Worm (Caenorhabditis elegans): Measurements from ENCODE around the gene gcy-36.

Gene gcy-36

DNA sequence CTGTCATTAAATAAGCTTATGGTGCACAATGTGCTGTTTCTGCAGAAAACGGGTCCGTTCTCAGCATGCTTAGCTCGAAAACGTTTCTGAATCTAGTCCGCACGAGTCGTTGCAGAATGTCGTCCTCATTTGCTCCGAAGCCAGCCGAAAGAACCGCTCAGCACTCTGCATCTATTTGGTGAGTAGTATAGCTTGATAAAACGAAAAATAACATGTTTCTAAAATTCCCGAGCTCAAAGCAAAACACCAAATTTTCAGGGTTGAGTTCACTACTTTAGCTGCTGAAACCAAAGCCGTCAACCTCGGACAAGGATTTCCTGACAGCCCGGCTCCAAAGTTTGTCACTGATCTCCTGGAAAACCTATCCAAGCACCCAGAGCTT is 37.1 kb upstream of the gcy-36 start, which contains the start of gene nkat-3:
TSS of gene nkat-3 (plus strand) at position 46 of the 382 bp plus-strand sequence.
- TF ChIP-seq egl-44 (GFP tag; IDR thresholded peaks at IDR 0.05) (no peak), nfya-2 (GFP tag; IDR thresholded peaks at IDR 0.05) (no peak), T07F8.4 (tag; optimal IDR thresholded peaks at IDR 0.05) (no peak), snpc-4 (GFP tag; optimal IDR thresholded peaks at IDR 0.05) (no peak), snpc-4 (tag; optimal IDR thresholded peaks at IDR 0.05) (no peak), hsf-1 (GFP tag; IDR thresholded peaks at IDR 0.05) (no peak), F37B4.10 (GFP tag; IDR thresholded peaks at IDR 0.05) (no peak)

DNA sequence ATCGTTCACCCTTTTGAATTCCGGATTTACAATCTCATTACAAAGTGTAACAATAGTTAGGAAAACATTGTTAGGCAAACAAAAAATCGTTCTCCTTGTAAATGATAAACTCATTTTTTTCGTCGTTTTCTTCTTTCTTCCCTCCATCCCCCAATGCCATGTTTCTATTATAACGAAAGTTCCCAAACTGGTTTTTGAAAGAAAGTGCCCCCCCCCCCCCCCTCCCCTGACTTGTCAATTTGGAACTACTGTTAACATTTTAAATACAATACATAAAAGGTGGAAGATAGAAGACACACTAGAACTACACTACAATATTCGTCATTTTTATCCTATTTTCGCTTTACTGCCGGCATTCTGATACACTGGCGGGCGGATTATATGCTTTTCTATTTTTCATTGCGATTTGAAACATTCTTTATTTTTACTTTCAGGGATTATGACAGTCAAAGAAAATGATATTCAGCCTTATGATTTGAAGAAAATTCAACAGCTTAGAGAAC is 32.5 kb upstream of the gcy-36 start, which contains the start of gene R03A10.5:
TSS of gene R03A10.5 (plus strand) at position 431 of the 503 bp plus-strand sequence.
- no peak for TF ChIP-seq bed-2 (GFP tag; IDR thresholded peaks at IDR 0.05)
- TF ChIP-seq B0035.1 (tag; optimal IDR thresholded peaks at IDR 0.05), result no peak
- TF ChIP-seq egrh-3 (GFP tag; IDR thresholded peaks at IDR 0.05), result 0 out of 2 replicates have a peak, but pooled peaks have one; percentile 23

DNA sequence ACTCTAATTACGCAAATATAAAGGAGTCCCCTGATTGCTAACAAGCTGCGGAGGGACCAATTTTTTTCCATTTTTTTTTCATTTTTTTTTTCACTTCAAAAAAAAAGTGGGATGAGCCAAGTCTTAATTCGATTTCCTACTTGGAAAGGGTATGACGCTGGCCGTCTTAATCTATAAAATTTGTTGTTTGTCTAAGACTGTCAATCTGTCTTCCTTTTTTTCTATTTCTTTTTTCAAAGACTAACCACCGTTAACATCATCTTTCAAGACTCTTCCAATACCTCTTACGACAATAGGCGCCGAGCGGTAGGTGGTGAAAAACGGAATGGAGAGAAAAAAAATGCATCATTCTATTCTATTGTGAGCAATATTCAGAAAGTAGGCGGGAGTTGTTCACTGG is 13.8 kb upstream of the gcy-36 start:
- TF ChIP-seq unc-130 (GFP tag; optimal IDR thresholded peaks at IDR 0.05), result no peak
- TF ChIP-seq hrde-1 (tag; optimal IDR thresholded peaks at IDR 0.05; ENCODE audit: borderline replicate concordance), result no peak

DNA sequence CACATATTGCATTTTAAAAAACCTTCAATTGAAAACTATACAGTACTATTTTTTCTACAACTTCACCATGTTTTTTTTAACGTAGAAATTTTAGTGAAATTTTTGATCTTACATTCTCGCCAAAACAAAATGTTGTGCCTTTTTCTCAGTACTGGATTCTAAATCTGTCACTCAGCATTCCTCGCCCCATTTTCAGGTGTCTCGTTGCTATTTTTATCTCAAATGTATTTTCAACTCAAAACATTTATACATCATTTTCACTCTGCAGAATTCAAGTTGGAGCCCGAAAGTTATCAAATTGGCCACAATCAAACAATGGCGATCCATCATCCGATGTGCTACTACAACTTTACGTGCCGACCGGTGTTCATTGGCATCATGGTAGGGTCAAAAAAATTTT is 12.8 kb upstream of the gcy-36 start, which contains the start of gene sprr-1:
TSS of gene sprr-1 (plus strand) at position 269 of the 400 bp plus-strand sequence.
- no peak for TF ChIP-seq mcd-1 (GFP tag; IDR thresholded peaks at IDR 0.05)

DNA sequence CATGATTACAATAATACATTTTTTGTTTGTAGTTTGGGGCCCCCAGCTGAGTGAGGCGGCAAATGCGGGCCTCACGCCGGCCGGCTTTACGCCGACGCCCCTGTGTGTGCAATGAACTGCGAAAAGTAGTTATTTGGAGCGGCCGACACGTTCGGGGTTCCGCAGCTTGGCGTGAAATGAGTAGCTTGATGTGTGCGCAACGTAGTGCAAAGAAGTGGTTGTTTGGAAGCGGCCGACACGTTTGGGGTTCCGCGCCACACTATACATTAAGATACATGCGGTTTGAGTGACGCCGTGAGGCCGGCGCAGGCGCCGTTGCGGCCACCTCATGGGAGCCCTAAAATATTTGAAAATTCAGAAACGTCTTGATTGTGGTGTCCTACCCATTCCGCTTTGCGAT is 10.2 kb upstream of the gcy-36 start:
- TF ChIP-seq zfh-2 (GFP tag; conservative IDR thresholded peaks at IDR 0.05) (peak; percentile 42; the same call in 1 of the 2 replicates), ZK185.1 (tag; optimal IDR thresholded peaks at IDR 0.05; ENCODE audit: poor library complexity, severe bottlenecking) (no peak), F55B11.4 (tag; optimal IDR thresholded peaks at IDR 0.05; ENCODE audit: borderline replicate concordance, insufficient read depth) (no peak), lsl-1 (GFP tag; optimal IDR thresholded peaks at IDR 0.05) (no peak), pbrm-1 (GFP tag; IDR thresholded peaks at IDR 0.05) (no peak), snpc-4 (GFP tag; optimal IDR thresholded peaks at IDR 0.05) (no peak), snpc-4 (tag; optimal IDR thresholded peaks at IDR 0.05) (peak in 2 of 4 experiments; percentile 81 to 87), snpc-1.1 (tag; optimal IDR thresholded peaks at IDR 0.05; ENCODE audit: insufficient read depth) (no peak), cebp-2 (GFP tag; IDR thresholded peaks at IDR 0.05) (no peak), mxl-1 (tag; optimal IDR thresholded peaks at IDR 0.05) (no peak), egrh-3 (GFP tag; IDR thresholded peaks at IDR 0.05) (no peak), rec-8 (tag; optimal IDR thresholded peaks at IDR 0.05) (no peak), lsy-27 (tag; optimal IDR thresholded peaks at IDR 0.05; ENCODE audit: borderline replicate concordance, insufficient read depth) (no peak)

DNA sequence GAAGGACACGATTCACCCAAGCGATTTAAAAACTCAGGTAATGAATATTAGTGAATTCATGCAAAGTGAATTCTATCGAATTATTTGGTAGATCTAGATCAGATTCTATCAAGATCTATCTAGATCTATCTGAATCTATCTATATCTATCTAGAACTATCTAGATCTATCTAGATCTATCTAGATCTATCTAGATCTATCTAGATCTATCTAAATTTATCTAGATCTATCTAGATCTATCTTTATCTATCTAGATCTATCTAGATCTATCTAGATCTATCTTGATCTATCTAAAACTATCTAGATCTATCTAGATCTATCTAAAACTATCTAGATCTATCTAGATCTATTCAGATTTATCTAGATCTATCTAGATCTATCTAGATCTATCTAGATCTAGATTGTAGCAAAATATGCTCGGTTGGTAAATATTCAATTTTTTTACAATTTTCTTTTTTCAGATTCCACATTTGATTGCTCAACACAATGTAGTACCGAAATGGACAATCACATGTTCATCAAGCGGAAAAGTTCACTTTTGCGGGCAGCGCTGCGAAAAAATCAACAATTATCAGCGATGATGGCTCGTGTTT is 8.8 kb upstream of the gcy-36 start:
- TF ChIP-seq ztf-3 (GFP tag; optimal IDR thresholded peaks at IDR 0.05), result no peak
- TF ChIP-seq Y53G8AR.9 (GFP tag; conservative IDR thresholded peaks at IDR 0.05), result no peak
- TF ChIP-seq F33H1.4 (GFP tag; IDR thresholded peaks at IDR 0.05), result no peak
- no peak for TF ChIP-seq snpc-1.1 (tag; optimal IDR thresholded peaks at IDR 0.05; ENCODE audit: insufficient read depth)

Data from whole organism, young adult.